Worm (Caenorhabditis elegans) whole organism, late embryonic: ENCODE measurements around the gene C07A12.7.

Experiments
- C38D4.7 ChIP-seq: fragments of 200-800 bp; sonication (Bioruptor generic); optimal IDR thresholded peaks from 2 replicates; lab custom pipeline; 2018; ENCODE audit warnings: mild to moderate bottlenecking, missing genetic modification characterization, moderate library complexity, missing compliant biosample characterization
- F13H6.1 ChIP-seq: sonication (generic microtip); optimal IDR thresholded peaks from 2 replicates; lab custom pipeline; 2016; ENCODE audit warnings: missing genetic modification characterization, missing compliant biosample characterization
- Y22D7AL.16 ChIP-seq: sonication (generic microtip); optimal IDR thresholded peaks from 2 replicates; lab custom pipeline; 2016; ENCODE audit warnings: missing genetic modification characterization, missing compliant biosample characterization
- ceh-2 ChIP-seq: sonication (generic microtip); optimal IDR thresholded peaks from 2 replicates; lab custom pipeline; 2016; ENCODE audit warnings: missing genotype, missing genetic modification characterization, missing compliant biosample characterization
- dmd-4 ChIP-seq: sonication (generic microtip); optimal IDR thresholded peaks from 2 replicates; lab custom pipeline; 2016; ENCODE audit warnings: borderline replicate concordance, missing genetic modification characterization, missing compliant biosample characterization
- ets-4 ChIP-seq: sonication (generic microtip); optimal IDR thresholded peaks from 2 replicates; lab custom pipeline; 2016; ENCODE audit warnings: missing genetic modification characterization, missing compliant biosample characterization
- hlh-30 ChIP-seq: sonication (generic microtip); optimal IDR thresholded peaks from 2 replicates; lab custom pipeline; 2017; ENCODE audit warnings: antibody characterized with exemption, missing genetic modification characterization, missing compliant biosample characterization; ENCODE audit not compliant: insufficient read depth
- npax-4 ChIP-seq: sonication (generic microtip); optimal IDR thresholded peaks from 2 replicates; lab custom pipeline; 2016; ENCODE audit warnings: missing genetic modification characterization, missing compliant biosample characterization
- ref-2 ChIP-seq: sonication (generic microtip); optimal IDR thresholded peaks from 2 replicates; lab custom pipeline; 2016; ENCODE audit warnings: missing genetic modification characterization, missing compliant biosample characterization

DNA sequence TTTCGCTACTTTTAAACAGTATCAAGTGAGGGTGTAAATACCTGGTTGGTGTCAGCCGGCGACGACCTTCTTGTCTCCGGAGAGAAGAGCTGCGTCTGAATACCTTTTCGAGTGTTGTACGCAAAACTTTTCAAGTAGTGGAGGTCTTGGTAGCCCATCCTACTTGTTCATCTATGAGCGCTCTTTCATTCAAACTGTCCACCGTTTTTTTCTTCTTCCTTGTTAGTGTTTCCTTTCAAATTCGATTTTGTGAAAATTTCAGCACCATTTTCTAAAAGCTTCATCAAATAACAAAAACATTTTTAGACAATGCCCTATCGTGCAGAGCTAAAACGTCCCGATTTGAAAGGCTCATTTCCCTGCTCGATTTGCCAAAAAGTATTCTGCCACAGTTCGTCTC, 32.4 kb upstream of the C07A12.7 start, which contains the start of gene ham-2:
- TF ChIP-seq ref-2 (no peak), F13H6.1 (tag; lab: Kevin White, UChicago) (no peak), Y22D7AL.16 (tag; lab: Kevin White, UChicago) (no peak), C38D4.7 (GFP tag; lab: Kevin White, UChicago) (no peak), npax-4 (tag; lab: Kevin White, UChicago) (no peak), ets-4 (tag; lab: Kevin White, UChicago) (no peak), ceh-2 (no peak), dmd-4 (tag; lab: Kevin White, UChicago) (no peak), hlh-30 (tag; lab: Kevin White, UChicago) (no peak)
